Fruit fly (Drosophila melanogaster) whole organism, embryonic: ENCODE measurements around the gene CG15196.

Experiments used
- Atf3 ChIP-seq: fragments of 200-800 bp; sonication (Bioruptor generic); optimal IDR thresholded peaks from 3 replicates; lab custom pipeline; 2016; ENCODE audit warnings: missing biosample characterization, missing genetic modification characterization
- CG12299 ChIP-seq: fragments of 200-800 bp; sonication (Bioruptor generic); optimal IDR thresholded peaks from 2 replicates; lab custom pipeline; 2018; ENCODE audit warnings: missing biosample characterization, mild to moderate bottlenecking, missing genetic modification characterization
- CG13624 ChIP-seq: fragments of 200-800 bp; sonication (Bioruptor generic); optimal IDR thresholded peaks from 2 replicates; lab custom pipeline; 2016; ENCODE audit warnings: missing biosample characterization, missing genetic modification characterization
- CG14014 ChIP-seq: fragments of 200-800 bp; sonication (Bioruptor generic); IDR thresholded peaks from 2 replicates; pipeline ENCODE4 v1.3.6; 2022; ENCODE audit warnings: missing biosample characterization, missing genetic modification characterization
- CG14965 ChIP-seq: fragments of 200-800 bp; sonication (Bioruptor generic); optimal IDR thresholded peaks from 2 replicates; lab custom pipeline; 2016; ENCODE audit warnings: missing biosample characterization, missing genetic modification characterization, borderline replicate concordance
- CG15011 ChIP-seq: fragments of 200-800 bp; sonication (Bioruptor generic); optimal IDR thresholded peaks from 3 replicates; lab custom pipeline; 2018; ENCODE audit warnings: missing biosample characterization, mild to moderate bottlenecking, missing genetic modification characterization
- CG15514 ChIP-seq: fragments of 200-800 bp; sonication (Bioruptor generic); optimal IDR thresholded peaks from 3 replicates; lab custom pipeline; 2017; ENCODE audit warnings: missing biosample characterization, missing genetic modification characterization, mild to moderate bottlenecking, moderate library complexity, missing genetic modification reagents
- CG17186 ChIP-seq: fragments of 200-800 bp; sonication (Bioruptor generic); optimal IDR thresholded peaks from 3 replicates; lab custom pipeline; 2017; ENCODE audit warnings: missing biosample characterization, missing genetic modification reagents, missing genetic modification characterization
- CG17912 ChIP-seq: fragments of 200-800 bp; sonication (Bioruptor generic); optimal IDR thresholded peaks from 2 replicates; lab custom pipeline; 2018; ENCODE audit warnings: missing biosample characterization, mild to moderate bottlenecking, missing genetic modification characterization
- CG18262 ChIP-seq: fragments of 200-800 bp; optimal IDR thresholded peaks from 3 replicates; lab custom pipeline; 2019; ENCODE audit warnings: missing biosample characterization, mild to moderate bottlenecking, missing genetic modification characterization, moderate library complexity
- CG4360 ChIP-seq: fragments of 200-800 bp; sonication (Bioruptor generic); IDR thresholded peaks from 2 replicates; pipeline ENCODE4 v1.3.6; 2022; ENCODE audit warnings: missing biosample characterization, missing genetic modification characterization
- CG4404 ChIP-seq: fragments of 200-800 bp; sonication (Bioruptor generic); IDR thresholded peaks from 2 replicates; pipeline ENCODE4 v1.3.6; 2022; ENCODE audit warnings: missing biosample characterization, missing genetic modification characterization
- CG5180 ChIP-seq: fragments of 200-800 bp; sonication (Bioruptor generic); optimal IDR thresholded peaks from 3 replicates; lab custom pipeline; 2017; ENCODE audit warnings: missing biosample characterization, missing genetic modification characterization, mild to moderate bottlenecking, moderate library complexity, missing genetic modification reagents
- CG6854 ChIP-seq: fragments of 200-800 bp; sonication (Bioruptor generic); optimal IDR thresholded peaks from 3 replicates; lab custom pipeline; 2017; ENCODE audit warnings: missing biosample characterization, mild to moderate bottlenecking, missing genetic modification characterization
- CG7271 ChIP-seq: fragments of 200-800 bp; sonication (Bioruptor generic); optimal IDR thresholded peaks from 2 replicates; lab custom pipeline; 2018; ENCODE audit warnings: missing biosample characterization, mild to moderate bottlenecking, missing genetic modification characterization, moderate library complexity
- CG7357 ChIP-seq: fragments of 200-800 bp; sonication (Bioruptor generic); IDR thresholded peaks from 3 replicates; pipeline ENCODE4 v1.3.6; 2022; ENCODE audit warnings: missing biosample characterization, missing genetic modification characterization
- CG7556 ChIP-seq: fragments of 200-800 bp; sonication (Bioruptor generic); optimal IDR thresholded peaks from 2 replicates; lab custom pipeline; 2017; ENCODE audit warnings: missing biosample characterization, mild to moderate bottlenecking, missing genetic modification characterization
- CG7745 ChIP-seq: fragments of 200-800 bp; sonication (Bioruptor generic); optimal IDR thresholded peaks from 2 replicates; lab custom pipeline; 2018; ENCODE audit warnings: missing biosample characterization, mild to moderate bottlenecking, missing genetic modification characterization, moderate library complexity
- CG9817 ChIP-seq: fragments of 200-800 bp; sonication (Bioruptor generic); optimal IDR thresholded peaks from 2 replicates; lab custom pipeline; 2018; ENCODE audit warnings: missing biosample characterization, mild to moderate bottlenecking, missing genetic modification characterization, moderate library complexity
- CTCF ChIP-seq: fragments of 200-800 bp; sonication (Bioruptor generic); optimal IDR thresholded peaks from 2 replicates; lab custom pipeline; 2017; ENCODE audit warnings: missing biosample characterization, mild to moderate bottlenecking, missing genetic modification characterization, moderate library complexity
- D19A ChIP-seq: fragments of 200-800 bp; optimal IDR thresholded peaks from 3 replicates; lab custom pipeline; 2019; ENCODE audit warnings: missing biosample characterization, mild to moderate bottlenecking, missing genetic modification characterization, moderate library complexity
- Deaf1 ChIP-seq: fragments of 200-800 bp; optimal IDR thresholded peaks from 3 replicates; lab custom pipeline; 2019; ENCODE audit warnings: missing biosample characterization, mild to moderate bottlenecking, missing genetic modification characterization, moderate library complexity
- Dll ChIP-seq: fragments of 200-800 bp; sonication (Bioruptor generic); IDR thresholded peaks from 4 replicates; pipeline ENCODE4 v1.3.6; 2022; ENCODE audit warnings: missing biosample characterization, missing genetic modification characterization; ENCODE audit not compliant: partially characterized antibody
- Dref ChIP-seq: fragments of 200-800 bp; sonication (Bioruptor generic); IDR thresholded peaks from 2 replicates; pipeline ENCODE4 v1.3.6; 2022; ENCODE audit warnings: missing biosample characterization, missing genetic modification characterization
- ERR ChIP-seq: fragments of 200-800 bp; sonication (Bioruptor generic); optimal IDR thresholded peaks from 2 replicates; lab custom pipeline; 2016; ENCODE audit warnings: missing biosample characterization, missing genetic modification characterization
- H15 ChIP-seq: fragments of 200-800 bp; sonication (Bioruptor generic); IDR thresholded peaks from 3 replicates; pipeline ENCODE4 v1.3.6; 2022; ENCODE audit warnings: missing biosample characterization, missing genetic modification characterization
- HmgD ChIP-seq: fragments of 200-800 bp; sonication (Bioruptor generic); optimal IDR thresholded peaks from 3 replicates; lab custom pipeline; 2016; ENCODE audit warnings: missing biosample characterization, missing genetic modification characterization
- Hmx ChIP-seq: fragments of 200-800 bp; sonication (Bioruptor generic); optimal IDR thresholded peaks from 2 replicates; lab custom pipeline; 2016; ENCODE audit warnings: missing biosample characterization, missing genetic modification characterization
- Hsf ChIP-seq: fragments of 200-800 bp; sonication (Bioruptor generic); optimal IDR thresholded peaks from 3 replicates; lab custom pipeline; 2016; ENCODE audit warnings: missing biosample characterization, missing genetic modification characterization
- Mrtf ChIP-seq: fragments of 200-800 bp; sonication (Bioruptor generic); IDR thresholded peaks from 3 replicates; pipeline ENCODE4 v1.3.6; 2022; ENCODE audit warnings: missing biosample characterization, missing genetic modification characterization
- NFAT ChIP-seq: fragments of 200-800 bp; sonication (Bioruptor generic); IDR thresholded peaks from 2 replicates; pipeline ENCODE4 v1.3.6; 2022; ENCODE audit warnings: missing biosample characterization, missing genetic modification characterization
- Pdp1 ChIP-seq, 2 experiments: fragments of 200-800 bp; sonication (Bioruptor generic); optimal IDR thresholded peaks; 3 replicates each; lab custom pipeline; 2016; ENCODE audit warnings: missing biosample characterization in 2 of 2, missing genetic modification characterization in 2 of 2, mild to moderate bottlenecking in 1 of 2, moderate library complexity in 1 of 2
- Six4 ChIP-seq: fragments of 200-800 bp; sonication (Bioruptor generic); optimal IDR thresholded peaks from 2 replicates; lab custom pipeline; 2016; ENCODE audit warnings: missing biosample characterization, missing genetic modification characterization
- ab ChIP-seq: fragments of 200-800 bp; sonication (Bioruptor generic); optimal IDR thresholded peaks from 2 replicates; lab custom pipeline; 2016; ENCODE audit warnings: missing biosample characterization, missing genetic modification characterization
- abd-A ChIP-seq: fragments of 200-800 bp; sonication (Bioruptor generic); optimal IDR thresholded peaks from 3 replicates; lab custom pipeline; 2019; ENCODE audit warnings: missing biosample characterization, mild to moderate bottlenecking, missing genetic modification characterization, moderate library complexity
- ase ChIP-seq: fragments of 200-800 bp; sonication (Bioruptor generic); IDR thresholded peaks from 3 replicates; pipeline ENCODE4 v1.3.6; 2022; ENCODE audit warnings: missing biosample characterization, missing genetic modification characterization
- ash1 ChIP-seq: fragments of 200-800 bp; sonication (Bioruptor generic); optimal IDR thresholded peaks from 2 replicates; lab custom pipeline; 2018; ENCODE audit warnings: missing biosample characterization, mild to moderate bottlenecking, missing genetic modification characterization
- az2 ChIP-seq: fragments of 200-800 bp; sonication (Bioruptor generic); optimal IDR thresholded peaks from 3 replicates; lab custom pipeline; 2016; ENCODE audit warnings: missing biosample characterization, missing genetic modification characterization
- chinmo ChIP-seq: fragments of 200-800 bp; sonication (Bioruptor generic); IDR thresholded peaks from 4 replicates; pipeline ENCODE4 v1.3.6; 2022; ENCODE audit warnings: missing biosample characterization, missing genetic modification characterization; ENCODE audit not compliant: partially characterized antibody
- danr ChIP-seq: fragments of 200-800 bp; sonication (Bioruptor generic); IDR thresholded peaks from 2 replicates; pipeline ENCODE4 v1.3.6; 2022; ENCODE audit warnings: missing biosample characterization, missing genetic modification characterization
- dmrt99B ChIP-seq: fragments of 200-800 bp; sonication (Bioruptor generic); optimal IDR thresholded peaks from 2 replicates; lab custom pipeline; 2018; ENCODE audit warnings: missing biosample characterization, mild to moderate bottlenecking, missing genetic modification characterization, moderate library complexity
- fd96Cb ChIP-seq: fragments of 200-800 bp; sonication (Bioruptor generic); optimal IDR thresholded peaks from 2 replicates; lab custom pipeline; 2018; ENCODE audit warnings: missing biosample characterization, mild to moderate bottlenecking, missing genetic modification characterization, moderate library complexity
- h ChIP-seq: fragments of >200 bp; optimal IDR thresholded peaks from 2 replicates; lab custom pipeline; 2017
- lilli ChIP-seq: fragments of 200-800 bp; sonication (Bioruptor generic); optimal IDR thresholded peaks from 3 replicates; lab custom pipeline; 2016; ENCODE audit warnings: missing biosample characterization, missing genetic modification characterization
- lmd ChIP-seq: fragments of 200-800 bp; sonication (Bioruptor generic); IDR thresholded peaks from 2 replicates; pipeline ENCODE4 v1.3.6; 2022; ENCODE audit warnings: missing biosample characterization, missing genetic modification characterization
- nau ChIP-seq: fragments of 200-800 bp; sonication (Bioruptor generic); optimal IDR thresholded peaks from 3 replicates; lab custom pipeline; 2017; ENCODE audit warnings: missing biosample characterization, mild to moderate bottlenecking, missing genetic modification characterization, missing genetic modification reagents
- pfk ChIP-seq: fragments of 200-800 bp; sonication (Bioruptor generic); optimal IDR thresholded peaks from 2 replicates; lab custom pipeline; 2018; ENCODE audit warnings: missing biosample characterization, mild to moderate bottlenecking, missing genetic modification characterization, moderate library complexity
- salm ChIP-seq: fragments of 200-800 bp; sonication (Bioruptor generic); optimal IDR thresholded peaks from 2 replicates; lab custom pipeline; 2018; ENCODE audit warnings: missing biosample characterization, mild to moderate bottlenecking, missing genetic modification characterization
- tgo ChIP-seq: fragments of 200-800 bp; sonication (Bioruptor generic); IDR thresholded peaks from 3 replicates; pipeline ENCODE4 v1.3.6; 2022; ENCODE audit warnings: missing biosample characterization, missing genetic modification characterization
- tll ChIP-seq, 2 experiments: fragments of 200-800 bp in 1 of 2; fragments of >200 bp in 1 of 2; sonication (Bioruptor generic) in 1 of 2; optimal IDR thresholded peaks; 2 replicates each; lab custom pipeline; 2017 to 2019; ENCODE audit warnings: missing biosample characterization in 2 of 2, missing genetic modification characterization in 2 of 2, mild to moderate bottlenecking in 1 of 2, moderate library complexity in 1 of 2
- ttk ChIP-seq: fragments of 200-800 bp; sonication (Bioruptor generic); IDR thresholded peaks from 2 replicates; pipeline ENCODE4 v2.1.2; 2022; ENCODE audit warnings: missing biosample characterization, missing genetic modification characterization

Gene CG15196

dm6 chrX:11391364-11391915, 18.3 kb upstream of the CG15196 start (continued):
- peak in 1 of 2 experiments; percentile 6 for TF ChIP-seq Pdp1 (GFP tag; optimal IDR thresholded peaks at IDR 0.05; lab: Kevin White, UChicago)
- 0 out of 2 replicates have a peak, but pooled peaks have one; percentile 10 for TF ChIP-seq danr (GFP tag; lab: Robert Waterston, UW)
- TF ChIP-seq CTCF (GFP tag; lab: Kevin White, UChicago) = no peak
- TF ChIP-seq lilli = peak; percentile 43
- TF ChIP-seq H15 = no peak
- TF ChIP-seq abd-A (tag; lab: Kevin White, UChicago) = no peak
- no peak for TF ChIP-seq ab (GFP tag; lab: Kevin White, UChicago)
- no peak for TF ChIP-seq CG7745
- no peak for TF ChIP-seq CG12299 (tag; lab: Kevin White, UChicago)
- TF ChIP-seq D19A = no peak
- TF ChIP-seq tgo = peak; percentile 44; the same call in 1 of the 3 replicates
- no peak for TF ChIP-seq CG14965
- TF ChIP-seq CG7357 (GFP tag; lab: Robert Waterston, UW) = peak; percentile 53; the same call in 2 of the 3 replicates
- peak; percentile 32 for TF ChIP-seq fd96Cb
- TF ChIP-seq CG14014 (GFP tag; lab: Robert Waterston, UW) = peak; percentile 50; the same call in 1 of the 2 replicates
- peak; percentile 30 for TF ChIP-seq Hsf (GFP tag; lab: Kevin White, UChicago)
- no peak for TF ChIP-seq nau (GFP tag; lab: Kevin White, UChicago)
- no peak for TF ChIP-seq dmrt99B (tag; lab: Kevin White, UChicago)
- peak; percentile 73; the same call in 1 of the 2 replicates for TF ChIP-seq lmd (GFP tag; lab: Robert Waterston, UW)
- TF ChIP-seq CG17186 = no peak
- TF ChIP-seq Dll (GFP tag; lab: Robert Waterston, UW) = no peak
- no peak for TF ChIP-seq Deaf1 (tag; lab: Kevin White, UChicago)
- TF ChIP-seq CG13624 (GFP tag; lab: Kevin White, UChicago) = no peak
- no peak for TF ChIP-seq CG4404 (GFP tag; lab: Robert Waterston, UW)
- peak; percentile 14 for TF ChIP-seq CG15011 (GFP tag; lab: Kevin White, UChicago)
- no peak for TF ChIP-seq Dref (GFP tag; lab: Robert Waterston, UW)
- TF ChIP-seq Mrtf (GFP tag; lab: Robert Waterston, UW) = peak; percentile 68; the same call in 2 of the 3 replicates
- TF ChIP-seq CG17912 (GFP tag; lab: Kevin White, UChicago) = no peak
- TF ChIP-seq Six4 (GFP tag; lab: Kevin White, UChicago) = no peak
- TF ChIP-seq chinmo = no peak
- no peak for TF ChIP-seq pfk (GFP tag; lab: Kevin White, UChicago)
- TF ChIP-seq tll (GFP tag; optimal IDR thresholded peaks at IDR 0.05; lab: Kevin White, UChicago) = no peak
- TF ChIP-seq CG7271 (tag; lab: Kevin White, UChicago) = no peak
- TF ChIP-seq CG6854 = no peak
- no peak for TF ChIP-seq Atf3 (GFP tag; lab: Kevin White, UChicago)
- 0 out of 3 replicates have a peak, but pooled peaks have one; percentile 39 for TF ChIP-seq ase (GFP tag; lab: Robert Waterston, UW)
- no peak for TF ChIP-seq az2 (GFP tag; lab: Kevin White, UChicago)
- no peak for TF ChIP-seq HmgD (GFP tag; lab: Kevin White, UChicago)
- peak; percentile 68; the same call in 1 of the 2 replicates for TF ChIP-seq NFAT (GFP tag; lab: Robert Waterston, UW)
- TF ChIP-seq CG7556 = no peak
- TF ChIP-seq salm (tag; lab: Kevin White, UChicago) = peak; percentile 13
- no peak for TF ChIP-seq ash1 (GFP tag; lab: Kevin White, UChicago)
- no peak for TF ChIP-seq h (lab: Kevin White, UChicago)
- TF ChIP-seq CG5180 (GFP tag; lab: Kevin White, UChicago) = no peak
- no peak for TF ChIP-seq ERR (GFP tag; lab: Kevin White, UChicago)
- TF ChIP-seq ttk (GFP tag; lab: Robert Waterston, UW) = peak; percentile 42
- TF ChIP-seq CG15514 (GFP tag; lab: Kevin White, UChicago) = peak; percentile 5
- no peak for TF ChIP-seq CG18262
- TF ChIP-seq CG9817 (tag; lab: Kevin White, UChicago) = peak; percentile 64
- TF ChIP-seq CG4360 (GFP tag; lab: Robert Waterston, UW) = peak; percentile 96
- no peak for TF ChIP-seq Hmx (GFP tag; lab: Kevin White, UChicago)
